Worm (Caenorhabditis elegans): ENCODE data around the gene ccz-1.

The ccz-1 gene

ce11 chrV:13649730-13650349 lies 28.8 kb upstream of the ccz-1 start, which contains the start of gene H37A05.4 (continued):
- no peak for TF ChIP-seq pqm-1 (tag; optimal IDR thresholded peaks at IDR 0.05)

DNA sequence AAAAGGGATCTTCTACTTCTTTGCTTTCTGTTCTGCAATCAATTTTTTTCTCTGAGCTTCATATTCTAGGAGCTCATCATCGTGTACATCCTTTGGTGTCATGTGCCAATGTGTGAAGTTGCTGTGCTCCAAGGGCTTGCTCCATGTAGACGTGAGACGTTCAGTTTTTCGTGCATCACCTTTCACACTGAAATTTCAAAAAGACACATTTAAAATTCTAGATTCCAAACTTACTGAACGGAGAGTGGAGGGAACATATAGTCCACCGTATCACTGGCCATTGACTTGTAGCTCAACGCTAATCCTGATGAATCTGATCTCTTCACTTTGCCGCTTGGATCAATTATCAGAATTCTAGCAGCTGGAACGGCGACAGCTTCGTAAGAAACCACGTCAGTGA lies 27.9 kb upstream of the ccz-1 start:
- TF ChIP-seq unc-130 (tag; optimal IDR thresholded peaks at IDR 0.05) (no peak), ceh-88 (GFP tag; IDR thresholded peaks at IDR 0.05) (no peak), fkh-8 (tag; optimal IDR thresholded peaks at IDR 0.05) (no peak), snu-23 (GFP tag; optimal IDR thresholded peaks at IDR 0.05) (no peak), lin-35 (GFP tag; optimal IDR thresholded peaks at IDR 0.05) (no peak), jun-1 (tag; optimal IDR thresholded peaks at IDR 0.05) (no peak), elt-2 (tag; optimal IDR thresholded peaks at IDR 0.05) (no peak), tlp-1 (tag; optimal IDR thresholded peaks at IDR 0.05) (no peak), hlh-4 (tag; optimal IDR thresholded peaks at IDR 0.05) (no peak), irx-1 (tag; optimal IDR thresholded peaks at IDR 0.05) (no peak), egl-27 (tag; optimal IDR thresholded peaks at IDR 0.05) (no peak), mab-9 (GFP tag; IDR thresholded peaks at IDR 0.05) (no peak)

- TF ChIP-seq rnt-1 (tag; optimal IDR thresholded peaks at IDR 0.05) (no peak), dsc-1 (tag; optimal IDR thresholded peaks at IDR 0.05) (no peak), alr-1 (tag; optimal IDR thresholded peaks at IDR 0.05; ENCODE audit: borderline replicate concordance) (no peak), lin-35 (GFP tag; optimal IDR thresholded peaks at IDR 0.05) (no peak), efl-3 (GFP tag; optimal IDR thresholded peaks at IDR 0.05) (no peak), nhr-11 (tag; optimal IDR thresholded peaks at IDR 0.05) (no peak), nhr-85 (tag) (no peak), ceh-90 (tag; optimal IDR thresholded peaks at IDR 0.05) (no peak), fos-1 (tag; optimal IDR thresholded peaks at IDR 0.05) (no peak), sox-4 (tag; optimal IDR thresholded peaks at IDR 0.05) (no peak), unc-30 (tag; optimal IDR thresholded peaks at IDR 0.05) (no peak), fkh-10 (GFP tag; optimal IDR thresholded peaks at IDR 0.05) (no peak), snpc-4 (tag; optimal IDR thresholded peaks at IDR 0.05) (no peak), ceh-63 (GFP tag; optimal IDR thresholded peaks at IDR 0.05) (no peak), elt-2 (tag; optimal IDR thresholded peaks at IDR 0.05) (no peak), lin-39 (tag; optimal IDR thresholded peaks at IDR 0.05) (no peak)
These were observed 26.4 kb upstream of the ccz-1 start for ce11 chrV:13652322-13652721.

DNA sequence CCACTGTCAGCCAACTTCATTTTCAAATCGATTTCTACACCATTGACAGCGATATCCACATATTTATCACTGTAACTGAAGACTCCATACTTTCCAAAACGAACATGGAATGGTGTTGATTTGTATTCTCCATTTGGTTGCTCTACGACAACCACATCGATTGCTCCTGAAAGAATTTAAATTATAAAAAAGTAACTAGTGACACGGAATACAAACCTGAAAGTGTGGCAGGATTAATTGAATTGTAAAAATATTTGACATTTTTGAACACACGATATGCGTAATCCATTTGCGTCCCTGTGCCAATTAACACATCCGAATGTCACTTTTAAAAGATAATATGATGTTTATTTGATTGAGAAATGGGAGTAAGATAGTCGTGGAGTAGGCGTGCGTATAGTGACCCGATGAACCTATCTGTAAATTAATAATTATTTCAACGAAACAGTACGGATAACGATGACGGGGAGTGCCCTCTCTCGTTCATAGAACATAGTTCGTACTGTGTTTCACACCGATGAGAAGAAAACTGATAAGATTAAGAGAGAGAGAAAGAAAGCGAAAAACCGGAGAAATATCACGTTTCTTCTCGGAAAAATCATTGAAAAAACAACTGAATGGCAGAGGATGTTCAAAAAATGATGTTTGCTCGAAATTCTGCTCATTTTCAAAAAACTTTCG lies 24.8 kb upstream of the ccz-1 start, which contains the start of gene lpin-1:
Gene lpin-1 (minus strand): TSS at position 417 of the 681 bp plus-strand sequence.
- TF ChIP-seq unc-30 (tag; optimal IDR thresholded peaks at IDR 0.05) (no peak), lin-13 (GFP tag; optimal IDR thresholded peaks at IDR 0.05) (no peak), nhr-76 (tag; optimal IDR thresholded peaks at IDR 0.05) (no peak), dsc-1 (tag; optimal IDR thresholded peaks at IDR 0.05) (no peak), aha-1 (tag; optimal IDR thresholded peaks at IDR 0.05) (no peak), snu-23 (GFP tag; optimal IDR thresholded peaks at IDR 0.05) (peak; percentile 4), rnt-1 (tag; optimal IDR thresholded peaks at IDR 0.05) (no peak), pag-3 (tag; optimal IDR thresholded peaks at IDR 0.05; ENCODE audit: borderline replicate concordance, insufficient read depth) (no peak), xbp-1 (tag; optimal IDR thresholded peaks at IDR 0.05) (no peak), ceh-8 (GFP tag; optimal IDR thresholded peaks at IDR 0.05) (no peak), ceh-90 (tag; optimal IDR thresholded peaks at IDR 0.05) (no peak), ztf-4 (tag; optimal IDR thresholded peaks at IDR 0.05) (peak; percentile 21), snpc-4 (tag; optimal IDR thresholded peaks at IDR 0.05) (no peak), lin-15B (tag; optimal IDR thresholded peaks at IDR 0.05) (no peak), unc-98 (GFP tag; IDR thresholded peaks at IDR 0.05) (no peak), nhr-237 (tag; optimal IDR thresholded peaks at IDR 0.05) (no peak), pqm-1 (tag; optimal IDR thresholded peaks at IDR 0.05) (no peak), elt-2 (tag; optimal IDR thresholded peaks at IDR 0.05) (peak; percentile 12), tlp-1 (tag; optimal IDR thresholded peaks at IDR 0.05) (no peak), nhr-85 (tag) (peak; percentile 71), skn-1 (tag; optimal IDR thresholded peaks at IDR 0.05) (no peak), ztf-11 (tag; optimal IDR thresholded peaks at IDR 0.05) (no peak), swsn-7 (tag; optimal IDR thresholded peaks at IDR 0.05) (no peak), mdl-1 (tag; optimal IDR thresholded peaks at IDR 0.05) (no peak), zip-4 (GFP tag; optimal IDR thresholded peaks at IDR 0.05) (no peak), nhr-47 (tag; optimal IDR thresholded peaks at IDR 0.05) (no peak), hlh-17 (GFP tag; optimal IDR thresholded peaks at IDR 0.05; ENCODE audit: borderline replicate concordance) (no peak), fkh-10 (GFP tag; optimal IDR thresholded peaks at IDR 0.05) (no peak), mab-9 (GFP tag; IDR thresholded peaks at IDR 0.05) (no peak)
